Fruit fly (Drosophila melanogaster) whole organism, embryonic: ENCODE results near the gene Ice2.

ENCODE experiments used
- Aef1 ChIP-seq: fragments of 200-800 bp; sonication (Bioruptor generic); IDR thresholded peaks from 3 replicates; pipeline ENCODE4 v1.3.6; 2022; ENCODE audit warnings: missing biosample characterization, missing genetic modification characterization
- Antp ChIP-seq: fragments of 200-800 bp; sonication (Bioruptor generic); optimal IDR thresholded peaks from 3 replicates; lab custom pipeline; 2016; ENCODE audit warnings: missing biosample characterization, missing genetic modification characterization
- Blimp-1 ChIP-seq: fragments of 200-800 bp; sonication (Bioruptor generic); optimal IDR thresholded peaks from 3 replicates; lab custom pipeline; 2018; ENCODE audit warnings: missing biosample characterization, missing genetic modification characterization, mild to moderate bottlenecking, moderate library complexity, missing genetic modification reagents
- CG10959 ChIP-seq: fragments of 200-800 bp; sonication (Bioruptor generic); IDR thresholded peaks from 2 replicates; pipeline ENCODE4 v1.3.6; 2022; ENCODE audit warnings: missing biosample characterization, missing genetic modification characterization
- CG11085 ChIP-seq: fragments of 200-800 bp; sonication (Bioruptor generic); IDR thresholded peaks from 2 replicates; pipeline ENCODE4 v1.3.6; 2022; ENCODE audit warnings: missing biosample characterization, missing genetic modification characterization
- CG11093 ChIP-seq: fragments of 200-800 bp; sonication (Bioruptor generic); IDR thresholded peaks from 3 replicates; pipeline ENCODE4 v1.3.6; 2022; ENCODE audit warnings: missing biosample characterization, missing genetic modification characterization
- CG11247 ChIP-seq: fragments of 200-800 bp; sonication (Bioruptor generic); IDR thresholded peaks from 2 replicates; pipeline ENCODE4 v1.3.6; 2022; ENCODE audit warnings: missing biosample characterization, missing genetic modification characterization
- CG12219 ChIP-seq: fragments of 200-800 bp; sonication (Bioruptor generic); optimal IDR thresholded peaks from 3 replicates; lab custom pipeline; 2018; ENCODE audit warnings: missing biosample characterization, mild to moderate bottlenecking, missing genetic modification characterization
- CG16815 ChIP-seq: fragments of 200-800 bp; sonication (Bioruptor generic); optimal IDR thresholded peaks from 3 replicates; lab custom pipeline; 2017; ENCODE audit warnings: missing biosample characterization, mild to moderate bottlenecking, missing genetic modification characterization
- CG16863 ChIP-seq: fragments of 200-800 bp; sonication (Bioruptor generic); optimal IDR thresholded peaks from 3 replicates; lab custom pipeline; 2016; ENCODE audit warnings: missing biosample characterization, missing genetic modification characterization
- CG2199 ChIP-seq: fragments of 200-800 bp; sonication (Bioruptor generic); IDR thresholded peaks from 3 replicates; pipeline ENCODE4 v1.3.6; 2022; ENCODE audit warnings: missing biosample characterization, missing genetic modification characterization
- CG2202 ChIP-seq: fragments of 200-800 bp; sonication (Bioruptor generic); optimal IDR thresholded peaks from 2 replicates; lab custom pipeline; 2018; ENCODE audit warnings: missing biosample characterization, mild to moderate bottlenecking, missing genetic modification characterization
- CG3065 ChIP-seq: fragments of 200-800 bp; sonication (Bioruptor generic); optimal IDR thresholded peaks from 2 replicates; lab custom pipeline; 2016; ENCODE audit warnings: missing biosample characterization, missing genetic modification characterization
- CG31365 ChIP-seq: fragments of 200-800 bp; sonication (Bioruptor generic); optimal IDR thresholded peaks from 2 replicates; lab custom pipeline; 2018; ENCODE audit warnings: missing biosample characterization, mild to moderate bottlenecking, missing genetic modification characterization
- CG31388 ChIP-seq: fragments of 200-800 bp; sonication (Bioruptor generic); optimal IDR thresholded peaks from 2 replicates; lab custom pipeline; 2016; ENCODE audit warnings: missing biosample characterization, missing genetic modification characterization
- CG4424 ChIP-seq: fragments of 200-800 bp; sonication (Bioruptor generic); optimal IDR thresholded peaks from 3 replicates; lab custom pipeline; 2016; ENCODE audit warnings: missing biosample characterization, missing genetic modification characterization
- CG6791 ChIP-seq: fragments of 200-800 bp; sonication (Bioruptor generic); IDR thresholded peaks from 3 replicates; pipeline ENCODE4 v1.3.6; 2022; ENCODE audit warnings: missing biosample characterization, missing genetic modification characterization; ENCODE audit not compliant: partially characterized antibody
- CG9215 ChIP-seq: fragments of 200-800 bp; sonication (Bioruptor generic); IDR thresholded peaks from 2 replicates; pipeline ENCODE4 v1.3.6; 2022; ENCODE audit warnings: missing biosample characterization, missing genetic modification characterization
- Dek ChIP-seq: fragments of 200-800 bp; sonication (Bioruptor generic); optimal IDR thresholded peaks from 3 replicates; lab custom pipeline; 2019; ENCODE audit warnings: missing biosample characterization, mild to moderate bottlenecking, missing genetic modification characterization, moderate library complexity
- Ets97D ChIP-seq: fragments of 200-800 bp; sonication (Bioruptor generic); optimal IDR thresholded peaks from 3 replicates; lab custom pipeline; 2016; ENCODE audit warnings: missing biosample characterization, missing genetic modification characterization
- GATAe ChIP-seq: fragments of 200-800 bp; sonication (Bioruptor generic); conservative IDR thresholded peaks from 2 replicates; pipeline ENCODE4 v1.3.6; 2022; ENCODE audit warnings: missing biosample characterization, missing genetic modification characterization
- HLHmδ ChIP-seq: fragments of 200-800 bp; sonication (Bioruptor generic); optimal IDR thresholded peaks from 2 replicates; lab custom pipeline; 2018; ENCODE audit warnings: missing biosample characterization, mild to moderate bottlenecking, missing genetic modification characterization, moderate library complexity
- Hey ChIP-seq: fragments of 200-800 bp; sonication (Bioruptor generic); optimal IDR thresholded peaks from 3 replicates; lab custom pipeline; 2018; ENCODE audit warnings: missing biosample characterization, mild to moderate bottlenecking, missing genetic modification characterization
- MESR4 ChIP-seq: fragments of 200-800 bp; sonication (Bioruptor generic); optimal IDR thresholded peaks from 2 replicates; lab custom pipeline; 2018; ENCODE audit warnings: missing biosample characterization, mild to moderate bottlenecking, missing genetic modification characterization, moderate library complexity
- NC2α ChIP-seq: fragments of 200-800 bp; sonication (Bioruptor generic); optimal IDR thresholded peaks from 2 replicates; lab custom pipeline; 2016; ENCODE audit warnings: missing biosample characterization, missing genetic modification characterization
- Nf-YA ChIP-seq: fragments of 200-800 bp; sonication (Bioruptor generic); IDR thresholded peaks from 2 replicates; pipeline ENCODE4 v1.3.6; 2022; ENCODE audit warnings: missing biosample characterization, missing genetic modification characterization
- Nf-YC ChIP-seq: fragments of 200-800 bp; optimal IDR thresholded peaks from 3 replicates; lab custom pipeline; 2019; ENCODE audit warnings: missing biosample characterization, mild to moderate bottlenecking, missing genetic modification characterization, moderate library complexity
- Oli ChIP-seq: fragments of 200-800 bp; sonication (Bioruptor generic); optimal IDR thresholded peaks from 2 replicates; lab custom pipeline; 2018; ENCODE audit warnings: missing biosample characterization, mild to moderate bottlenecking, missing genetic modification characterization, moderate library complexity
- Poxn ChIP-seq: fragments of 200-800 bp; sonication (Bioruptor generic); IDR thresholded peaks from 2 replicates; pipeline ENCODE4 v1.3.6; 2022; ENCODE audit warnings: missing biosample characterization, missing genetic modification characterization
- Sry-δ ChIP-seq: fragments of 200-800 bp; sonication (Bioruptor generic); optimal IDR thresholded peaks from 2 replicates; lab custom pipeline; 2016; ENCODE audit warnings: missing biosample characterization, missing genetic modification characterization
- TFAM ChIP-seq: fragments of 200-800 bp; sonication (Bioruptor generic); optimal IDR thresholded peaks from 2 replicates; lab custom pipeline; 2017; ENCODE audit warnings: missing biosample characterization, missing genetic modification characterization, inconsistent platforms
- Taf1 ChIP-seq: fragments of 200-800 bp; sonication (Bioruptor generic); IDR thresholded peaks from 2 replicates; pipeline ENCODE4 v1.3.6; 2022; ENCODE audit warnings: missing biosample characterization, missing genetic modification characterization
- br ChIP-seq: fragments of >200 bp; optimal IDR thresholded peaks from 2 replicates; lab custom pipeline; 2017
- chinmo ChIP-seq: fragments of 200-800 bp; sonication (Bioruptor generic); IDR thresholded peaks from 4 replicates; pipeline ENCODE4 v1.3.6; 2022; ENCODE audit warnings: missing biosample characterization, missing genetic modification characterization; ENCODE audit not compliant: partially characterized antibody
- crol ChIP-seq: fragments of 200-800 bp; sonication (Bioruptor generic); IDR thresholded peaks from 2 replicates; pipeline ENCODE4 v1.3.6; 2022; ENCODE audit warnings: missing biosample characterization, missing genetic modification characterization
- fru ChIP-seq: fragments of >200 bp; optimal IDR thresholded peaks from 2 replicates; lab custom pipeline; 2017
- ftz-f1 ChIP-seq: fragments of 200-800 bp; sonication (Bioruptor generic); optimal IDR thresholded peaks from 2 replicates; lab custom pipeline; 2016; ENCODE audit warnings: missing biosample characterization, missing genetic modification characterization
- grn ChIP-seq: fragments of 200-800 bp; sonication (Bioruptor generic); optimal IDR thresholded peaks from 3 replicates; lab custom pipeline; 2017; ENCODE audit warnings: missing biosample characterization, missing genetic modification characterization
- gt ChIP-seq: fragments of 200-800 bp; sonication (Bioruptor generic); IDR thresholded peaks from 2 replicates; pipeline ENCODE4 v1.3.6; 2022; ENCODE audit warnings: missing biosample characterization, missing genetic modification characterization
- kay ChIP-seq: fragments of 200-800 bp; sonication (Bioruptor generic); optimal IDR thresholded peaks from 2 replicates; lab custom pipeline; 2016; ENCODE audit warnings: missing biosample characterization, missing genetic modification characterization
- lola ChIP-seq, 3 experiments: fragments of >200 bp in 2 of 3; fragments of 200-800 bp in 1 of 3; sonication (Bioruptor generic) in 1 of 3; optimal IDR thresholded peaks; 2 replicates each; lab custom pipeline; 2017 to 2019; ENCODE audit warnings: missing biosample characterization in 3 of 3, missing genetic modification characterization in 3 of 3, mild to moderate bottlenecking in 1 of 3, moderate library complexity in 1 of 3
- nerfin-2 ChIP-seq: fragments of 200-800 bp; sonication (Bioruptor generic); IDR thresholded peaks from 2 replicates; pipeline ENCODE4 v1.3.6; 2022; ENCODE audit warnings: missing biosample characterization, missing genetic modification characterization; ENCODE audit not compliant: partially characterized antibody
- odd ChIP-seq: fragments of 200-800 bp; sonication (Bioruptor generic); optimal IDR thresholded peaks from 2 replicates; lab custom pipeline; 2017; ENCODE audit warnings: missing biosample characterization, mild to moderate bottlenecking, missing genetic modification characterization
- pb ChIP-seq: fragments of 200-800 bp; sonication (Bioruptor generic); optimal IDR thresholded peaks from 3 replicates; lab custom pipeline; 2016; ENCODE audit warnings: missing biosample characterization, missing genetic modification characterization
- phol ChIP-seq: fragments of 200-800 bp; sonication (Bioruptor generic); optimal IDR thresholded peaks from 3 replicates; lab custom pipeline; 2018; ENCODE audit warnings: missing biosample characterization, mild to moderate bottlenecking, missing genetic modification characterization, moderate library complexity
- pzg ChIP-seq: fragments of 200-800 bp; sonication (Bioruptor generic); optimal IDR thresholded peaks from 3 replicates; lab custom pipeline; 2018; ENCODE audit warnings: missing biosample characterization, mild to moderate bottlenecking, missing genetic modification characterization, moderate library complexity
- row ChIP-seq: fragments of 200-800 bp; sonication (Bioruptor generic); IDR thresholded peaks from 3 replicates; pipeline ENCODE4 v1.3.6; 2022; ENCODE audit warnings: missing biosample characterization, missing genetic modification characterization
- sc ChIP-seq, 3 experiments: fragments of >200 bp in 2 of 3; fragments of 200-800 bp in 1 of 3; sonication (Bioruptor generic) in 1 of 3; optimal IDR thresholded peaks; 2 replicates in 2 of 3; 3 replicates in 1 of 3; lab custom pipeline; 2017; ENCODE audit warnings: mild to moderate bottlenecking in 1 of 3, missing biosample characterization in 1 of 3, missing genetic modification characterization in 1 of 3, missing genetic modification reagents in 1 of 3
- toy ChIP-seq: fragments of 200-800 bp; sonication (Bioruptor generic); IDR thresholded peaks from 2 replicates; pipeline ENCODE4 v1.3.6; 2022; ENCODE audit warnings: missing biosample characterization, missing genetic modification characterization
- wor ChIP-seq: fragments of 200-800 bp; sonication (Bioruptor generic); IDR thresholded peaks from 2 replicates; pipeline ENCODE4 v1.3.6; 2022; ENCODE audit warnings: missing biosample characterization, missing genetic modification characterization

Ice2 gene

dm6 chr3R:21097631-21098117 is 32.3 kb upstream of the Ice2 start, which contains the start of gene RhoGAP93B (continued):
- TF ChIP-seq br (lab: Kevin White, UChicago), result no peak
- peak; percentile 68; the same call in 1 of the 2 replicates for TF ChIP-seq toy (GFP tag; lab: Robert Waterston, UW)
- peak; percentile 87 for TF ChIP-seq CG11093 (GFP tag; lab: Robert Waterston, UW)
- TF ChIP-seq HLHmδ (GFP tag; lab: Kevin White, UChicago), result peak; percentile 57
- no peak for TF ChIP-seq sc (optimal IDR thresholded peaks at IDR 0.05; lab: Kevin White, UChicago)
- peak; percentile 28 for TF ChIP-seq sc (GFP tag; optimal IDR thresholded peaks at IDR 0.05; lab: Kevin White, UChicago)
- peak; percentile 54 for TF ChIP-seq CG3065 (GFP tag; lab: Kevin White, UChicago)
- peak; percentile 67 for TF ChIP-seq Dek (tag; lab: Kevin White, UChicago)
- TF ChIP-seq CG10959, result peak; percentile 92
- TF ChIP-seq row (GFP tag; lab: Robert Waterston, UW), result peak; percentile 96
- TF ChIP-seq TFAM (GFP tag; lab: Kevin White, UChicago), result peak; percentile 37
- TF ChIP-seq pb (GFP tag; lab: Kevin White, UChicago), result peak; percentile 88
- peak; percentile 75 for TF ChIP-seq wor (GFP tag; lab: Robert Waterston, UW)
- peak; percentile 69 for TF ChIP-seq NC2α (GFP tag; lab: Kevin White, UChicago)
- peak; percentile 81 for TF ChIP-seq Antp
- TF ChIP-seq CG11085, result peak; percentile 90
- peak; percentile 99 for TF ChIP-seq CG6791 (GFP tag; lab: Robert Waterston, UW)
- TF ChIP-seq phol (tag; lab: Kevin White, UChicago), result peak; percentile 87
- TF ChIP-seq chinmo, result peak; percentile 100
- peak; percentile 64 for TF ChIP-seq kay
- peak; percentile 89 for TF ChIP-seq CG11247 (GFP tag; lab: Robert Waterston, UW)
- TF ChIP-seq Sry-δ (GFP tag; lab: Kevin White, UChicago), result peak; percentile 100
- TF ChIP-seq MESR4 (GFP tag; lab: Kevin White, UChicago), result peak; percentile 69
- peak; percentile 83 for TF ChIP-seq Blimp-1 (GFP tag; lab: Kevin White, UChicago)
- TF ChIP-seq crol (GFP tag; lab: Robert Waterston, UW), result peak; percentile 39; the same call in 1 of the 2 replicates
- TF ChIP-seq lola (GFP tag; optimal IDR thresholded peaks at IDR 0.05; lab: Kevin White, UChicago), result peak in 1 of 3 experiments; percentile 78
- TF ChIP-seq CG9215, result peak; percentile 90
- TF ChIP-seq fru (lab: Kevin White, UChicago), result no peak
- TF ChIP-seq CG2202 (tag; lab: Kevin White, UChicago), result peak; percentile 65
- peak; percentile 33 for TF ChIP-seq grn (GFP tag; lab: Kevin White, UChicago)
- peak; percentile 94 for TF ChIP-seq pzg (GFP tag; lab: Kevin White, UChicago)
- TF ChIP-seq gt (GFP tag; lab: Robert Waterston, UW), result peak; percentile 80
- TF ChIP-seq Ets97D (GFP tag; lab: Kevin White, UChicago), result peak; percentile 92
- TF ChIP-seq CG31388 (GFP tag; lab: Kevin White, UChicago), result no peak
- peak; percentile 96 for TF ChIP-seq Aef1 (GFP tag; lab: Robert Waterston, UW)
- TF ChIP-seq odd (GFP tag; lab: Kevin White, UChicago), result peak; percentile 9
- peak; percentile 71 for TF ChIP-seq CG16815 (GFP tag; lab: Kevin White, UChicago)
- TF ChIP-seq CG2199 (GFP tag; lab: Robert Waterston, UW), result peak; percentile 88; the same call in 2 of the 3 replicates
- peak; percentile 77 for TF ChIP-seq Nf-YC (tag; lab: Kevin White, UChicago)
- peak; percentile 47 for TF ChIP-seq CG31365 (tag; lab: Kevin White, UChicago)
- TF ChIP-seq Taf1 (GFP tag; lab: Robert Waterston, UW), result peak; percentile 80
- peak; percentile 63 for TF ChIP-seq Oli (tag; lab: Kevin White, UChicago)
- peak; percentile 73; the same call in 1 of the 2 replicates for TF ChIP-seq GATAe (GFP tag; lab: Robert Waterston, UW)
- peak; percentile 86 for TF ChIP-seq Nf-YA (GFP tag; lab: Robert Waterston, UW)
- TF ChIP-seq nerfin-2 (GFP tag; lab: Robert Waterston, UW), result peak; percentile 99
- peak; percentile 89 for TF ChIP-seq CG16863 (GFP tag; lab: Kevin White, UChicago)
- peak; percentile 64 for TF ChIP-seq ftz-f1 (GFP tag; lab: Kevin White, UChicago)
- TF ChIP-seq Hey (tag; lab: Kevin White, UChicago), result peak; percentile 2
- TF ChIP-seq CG4424 (GFP tag; lab: Kevin White, UChicago), result peak; percentile 78
- TF ChIP-seq CG12219 (GFP tag; lab: Kevin White, UChicago), result peak; percentile 8
- no peak; the same call in 1 of the 2 replicates for TF ChIP-seq Poxn
